Fruit fly (Drosophila melanogaster): ENCODE measurements around the gene CG14024.

dm6 chr2L:5295245-5295572 lies 19.5 kb downstream of the CG14024 start:
- TF ChIP-seq CG8159 (tag; optimal IDR thresholded peaks at IDR 0.05) (no peak), gl (tag; optimal IDR thresholded peaks at IDR 0.05) (no peak), Snoo (tag; optimal IDR thresholded peaks at IDR 0.05) (no peak), CG15710 (tag; optimal IDR thresholded peaks at IDR 0.05) (no peak), CG17806 (tag; optimal IDR thresholded peaks at IDR 0.05) (no peak), CG13204 (GFP tag; optimal IDR thresholded peaks at IDR 0.05) (no peak), rn (GFP tag; IDR thresholded peaks at IDR 0.05) (no peak), Pif1B (GFP tag; optimal IDR thresholded peaks at IDR 0.05) (no peak), CG14655 (GFP tag; optimal IDR thresholded peaks at IDR 0.05) (no peak), CG10348 (GFP tag; IDR thresholded peaks at IDR 0.05) (no peak), CG9948 (tag; optimal IDR thresholded peaks at IDR 0.05) (no peak), CG32121 (GFP tag; IDR thresholded peaks at IDR 0.05) (no peak), CG12605 (GFP tag; IDR thresholded peaks at IDR 0.05) (no peak)

Measured in whole organism, pupa.